Worm (Caenorhabditis elegans): ENCODE measurements around the gene tag-297.

DNA sequence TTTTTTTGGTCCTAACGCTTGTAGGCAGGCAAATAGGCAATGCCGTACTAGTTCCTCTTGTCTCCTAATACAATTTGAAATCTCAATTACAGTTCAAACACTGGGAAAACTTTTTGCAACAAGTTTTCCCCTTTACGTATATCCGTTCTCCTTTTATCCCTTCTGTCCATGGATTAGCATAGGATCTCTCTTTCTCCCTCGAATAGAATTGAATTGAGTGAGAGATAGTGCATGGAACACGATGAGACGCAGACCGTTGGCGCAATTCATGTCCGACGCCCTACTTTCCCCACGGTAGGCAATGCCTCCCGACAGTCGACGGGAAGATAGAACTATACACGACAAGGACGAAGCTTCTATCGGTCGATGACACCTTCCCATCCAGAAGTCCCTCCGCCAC is 50.7 kb downstream of the tag-297 start, which contains the start of gene hhat-1:
- TF ChIP-seq lin-39 (tag; optimal IDR thresholded peaks at IDR 0.05) (no peak), ama-1 (optimal IDR thresholded peaks at IDR 0.05) (no peak), Y55F3AM.14 (GFP tag; optimal IDR thresholded peaks at IDR 0.05) (no peak), ztf-4 (tag; optimal IDR thresholded peaks at IDR 0.05) (no peak), nhr-25 (tag; optimal IDR thresholded peaks at IDR 0.05) (no peak), egl-27 (tag; optimal IDR thresholded peaks at IDR 0.05) (no peak), ztf-11 (tag; optimal IDR thresholded peaks at IDR 0.05) (no peak), lin-11 (tag; optimal IDR thresholded peaks at IDR 0.05) (no peak), unc-55 (GFP tag; optimal IDR thresholded peaks at IDR 0.05) (no peak), snpc-4 (tag; optimal IDR thresholded peaks at IDR 0.05) (no peak), elt-1 (tag; optimal IDR thresholded peaks at IDR 0.05) (no peak)

Measured in whole organism, L2 larva.